Worm (Caenorhabditis elegans) whole organism, young adult: ENCODE data around the gene B0310.6.

ENCODE experiments used
- B0019.2 ChIP-seq: fragments of 200-800 bp; sonication (Bioruptor generic); conservative IDR thresholded peaks from 2 replicates; pipeline ENCODE4 v1.3.6; 2022; ENCODE audit warnings: missing genetic modification reagents, missing genetic modification characterization, missing compliant biosample characterization
- C17E4.6 ChIP-seq: fragments of 200-800 bp; sonication (Bioruptor generic); IDR thresholded peaks from 2 replicates; pipeline ENCODE4 v1.3.6; 2022; ENCODE audit warnings: missing genetic modification reagents, missing genetic modification characterization, missing compliant biosample characterization
- F37B4.10 ChIP-seq: fragments of 200-800 bp; sonication (Bioruptor generic); IDR thresholded peaks from 2 replicates; pipeline ENCODE4 v1.3.6; 2022; ENCODE audit warnings: missing genetic modification characterization, missing compliant biosample characterization
- F52B5.7 ChIP-seq: sonication (generic microtip); optimal IDR thresholded peaks from 2 replicates; lab custom pipeline; 2016; ENCODE audit warnings: mild to moderate bottlenecking, missing genetic modification characterization, missing compliant biosample characterization
- F57A8.1 ChIP-seq: fragments of 200-800 bp; sonication (Bioruptor generic); optimal IDR thresholded peaks from 2 replicates; lab custom pipeline; 2018; ENCODE audit warnings: mild to moderate bottlenecking, missing genetic modification characterization, moderate library complexity, missing compliant biosample characterization
- F57C9.4 ChIP-seq: sonication (generic microtip); optimal IDR thresholded peaks from 2 replicates; lab custom pipeline; 2017; ENCODE audit warnings: mild to moderate bottlenecking, missing genetic modification characterization, missing compliant biosample characterization
- K12H6.12 ChIP-seq: fragments of 200-800 bp; sonication (Bioruptor generic); optimal IDR thresholded peaks from 2 replicates; lab custom pipeline; 2018; ENCODE audit warnings: mild to moderate bottlenecking, missing genetic modification characterization, missing compliant biosample characterization
- Y56A3A.18 ChIP-seq: fragments of 200-800 bp; sonication (Bioruptor generic); IDR thresholded peaks from 2 replicates; pipeline ENCODE4 v1.3.6; 2022; ENCODE audit warnings: missing genetic modification reagents, missing genetic modification characterization, missing compliant biosample characterization
- Y67H2A.10 ChIP-seq: fragments of 200-800 bp; sonication (Bioruptor generic); conservative IDR thresholded peaks from 2 replicates; pipeline ENCODE4 v1.3.6; 2022; ENCODE audit warnings: missing genetic modification reagents, missing genetic modification characterization, missing compliant biosample characterization
- Y79H2A.3 ChIP-seq: fragments of 200-800 bp; sonication (Bioruptor generic); conservative IDR thresholded peaks from 2 replicates; pipeline ENCODE4 v1.3.6; 2022; ENCODE audit warnings: missing genetic modification reagents, missing genetic modification characterization, missing compliant biosample characterization
- Y95B8A.8 ChIP-seq: fragments of 200-800 bp; sonication (Bioruptor generic); IDR thresholded peaks from 2 replicates; pipeline ENCODE4 v1.3.6; 2022; ENCODE audit warnings: missing genetic modification reagents, missing genetic modification characterization, missing compliant biosample characterization
- ZK185.1 ChIP-seq: sonication (generic microtip); optimal IDR thresholded peaks from 2 replicates; lab custom pipeline; 2016; ENCODE audit warnings: mild to moderate bottlenecking, missing genetic modification characterization, missing compliant biosample characterization; ENCODE audit not compliant: poor library complexity, severe bottlenecking
- akir-1 ChIP-seq: fragments of 200-800 bp; sonication (Bioruptor generic); optimal IDR thresholded peaks from 2 replicates; lab custom pipeline; 2018; ENCODE audit warnings: mild to moderate bottlenecking, missing genetic modification characterization, moderate library complexity, missing compliant biosample characterization
- aptf-3 ChIP-seq: fragments of 200-800 bp; sonication (Bioruptor generic); IDR thresholded peaks from 2 replicates; pipeline ENCODE4 v1.3.6; 2022; ENCODE audit warnings: missing genetic modification characterization, missing compliant biosample characterization
- bed-2 ChIP-seq: fragments of 200-800 bp; sonication (Bioruptor generic); IDR thresholded peaks from 2 replicates; pipeline ENCODE4 v1.3.6; 2022; ENCODE audit warnings: missing genetic modification reagents, missing genetic modification characterization, missing compliant biosample characterization
- ccch-3 ChIP-seq: fragments of 200-800 bp; sonication (Bioruptor generic); optimal IDR thresholded peaks from 2 replicates; lab custom pipeline; 2018; ENCODE audit warnings: mild to moderate bottlenecking, missing genetic modification characterization, missing compliant biosample characterization
- cebp-1 ChIP-seq, 2 experiments: fragments of 200-800 bp in 1 of 2; sonication (Bioruptor generic) in 1 of 2; sonication (generic microtip) in 1 of 2; IDR thresholded peaks in 1 of 2; optimal IDR thresholded peaks in 1 of 2; 2 replicates each; pipeline versions ENCODE4 v1.3.6 to Lab custom; 2017 to 2022; ENCODE audit warnings: missing compliant biosample characterization in 2 of 2, missing genetic modification characterization in 2 of 2, mild to moderate bottlenecking in 1 of 2, missing genetic modification reagents in 1 of 2, moderate library complexity in 1 of 2
- ceh-100 ChIP-seq: fragments of 200-800 bp; sonication (Bioruptor generic); IDR thresholded peaks from 2 replicates; pipeline ENCODE4 v1.3.6; 2022; ENCODE audit warnings: missing genetic modification reagents, missing genetic modification characterization, missing compliant biosample characterization
- chd-7 ChIP-seq: sonication (generic microtip); optimal IDR thresholded peaks from 2 replicates; lab custom pipeline; 2016; ENCODE audit warnings: mild to moderate bottlenecking, missing genetic modification characterization, moderate library complexity, missing compliant biosample characterization
- die-1 ChIP-seq: sonication (generic microtip); optimal IDR thresholded peaks from 2 replicates; lab custom pipeline; 2016; ENCODE audit warnings: missing genotype, mild to moderate bottlenecking, missing genetic modification characterization, missing compliant biosample characterization
- dox-1 ChIP-seq: fragments of 200-800 bp; sonication (Bioruptor generic); IDR thresholded peaks from 2 replicates; pipeline ENCODE4 v1.3.6; 2022; ENCODE audit warnings: missing genetic modification reagents, missing genetic modification characterization, missing compliant biosample characterization
- dpff-1 ChIP-seq: sonication (generic microtip); optimal IDR thresholded peaks from 2 replicates; lab custom pipeline; 2017; ENCODE audit warnings: mild to moderate bottlenecking, missing genetic modification characterization, missing compliant biosample characterization
- egl-18 ChIP-seq: fragments of 200-800 bp; sonication (Bioruptor generic); IDR thresholded peaks from 2 replicates; pipeline ENCODE4 v1.3.6; 2022; ENCODE audit warnings: missing genetic modification reagents, missing genetic modification characterization, missing compliant biosample characterization
- ekl-4 ChIP-seq: fragments of 200-800 bp; sonication (Bioruptor generic); IDR thresholded peaks from 2 replicates; pipeline ENCODE4 v1.3.6; 2022; ENCODE audit warnings: missing genetic modification reagents, missing genetic modification characterization, missing compliant biosample characterization
- ets-4 ChIP-seq: fragments of 200-800 bp; sonication (Bioruptor generic); optimal IDR thresholded peaks from 2 replicates; lab custom pipeline; 2018; ENCODE audit warnings: mild to moderate bottlenecking, missing genetic modification characterization, missing compliant biosample characterization
- fkh-3 ChIP-seq: sonication (generic microtip); optimal IDR thresholded peaks from 2 replicates; lab custom pipeline; 2016; ENCODE audit warnings: mild to moderate bottlenecking, missing genetic modification characterization, missing compliant biosample characterization
- hmg-1.2 ChIP-seq: fragments of 200-800 bp; sonication (Bioruptor generic); IDR thresholded peaks from 2 replicates; pipeline ENCODE4 v1.3.6; 2022; ENCODE audit warnings: missing genetic modification reagents, missing genetic modification characterization, missing compliant biosample characterization
- hsf-1 ChIP-seq: fragments of 200-800 bp; sonication (Bioruptor generic); IDR thresholded peaks from 2 replicates; pipeline ENCODE4 v1.3.6; 2022; ENCODE audit warnings: missing genetic modification reagents, missing genetic modification characterization, missing compliant biosample characterization
- lag-1 ChIP-seq: fragments of 200-800 bp; sonication (Bioruptor generic); IDR thresholded peaks from 2 replicates; pipeline ENCODE4 v1.3.6; 2022; ENCODE audit warnings: missing genetic modification reagents, missing genetic modification characterization, missing compliant biosample characterization
- lin-26 ChIP-seq: fragments of 200-800 bp; sonication (Bioruptor generic); IDR thresholded peaks from 2 replicates; pipeline ENCODE4 v1.3.6; 2022; ENCODE audit warnings: missing genetic modification reagents, missing genetic modification characterization, missing compliant biosample characterization
- lsy-27 ChIP-seq: sonication (generic microtip); optimal IDR thresholded peaks from 2 replicates; lab custom pipeline; 2017; ENCODE audit warnings: missing genetic modification characterization, mild to moderate bottlenecking, missing compliant biosample characterization, antibody characterized with exemption, missing genotype, borderline replicate concordance; ENCODE audit not compliant: insufficient read depth
- madf-10 ChIP-seq: sonication (generic microtip); optimal IDR thresholded peaks from 2 replicates; lab custom pipeline; 2016; ENCODE audit warnings: mild to moderate bottlenecking, missing genetic modification characterization, missing compliant biosample characterization
- mes-4 ChIP-seq: sonication (generic microtip); optimal IDR thresholded peaks from 2 replicates; lab custom pipeline; 2016; ENCODE audit warnings: missing genotype, missing genetic modification characterization, missing compliant biosample characterization
- rec-8 ChIP-seq, 2 experiments: sonication (generic microtip); optimal IDR thresholded peaks; 2 replicates each; lab custom pipeline; 2016; ENCODE audit warnings: mild to moderate bottlenecking in 2 of 2, missing genetic modification characterization in 2 of 2, missing genetic modification reagents in 2 of 2, missing genotype in 2 of 2, missing biosample characterization in 1 of 2, missing compliant biosample characterization in 1 of 2, moderate library complexity in 1 of 2
- rpc-1 ChIP-seq, 2 experiments: fragments of 150-350 bp in 1 of 2; sonication (generic microtip) in 1 of 2; optimal IDR thresholded peaks; 2 replicates each; lab custom pipeline; 2014 to 2018; ENCODE audit warnings: missing biosample characterization in 1 of 2, missing genetic modification characterization in 1 of 2, missing genetic modification reagents in 1 of 2, missing genotype in 1 of 2
- snpc-1.3 ChIP-seq: sonication (generic microtip); optimal IDR thresholded peaks from 2 replicates; lab custom pipeline; 2017; ENCODE audit warnings: missing genetic modification characterization, mild to moderate bottlenecking, missing compliant biosample characterization, antibody characterized with exemption, moderate library complexity, missing genotype, missing genetic modification reagents; ENCODE audit not compliant: insufficient read depth
- snpc-4 ChIP-seq, 5 experiments: fragments of 150-350 bp in 1 of 5; sonication (generic microtip) in 4 of 5; optimal IDR thresholded peaks; 2 replicates each; lab custom pipeline; 2014 to 2018; ENCODE audit warnings: missing genetic modification characterization in 5 of 5, missing biosample characterization in 3 of 5, antibody characterized with exemption in 2 of 5, mild to moderate bottlenecking in 2 of 5, missing compliant biosample characterization in 2 of 5, missing genotype in 2 of 5, moderate library complexity in 2 of 5, missing genetic modification reagents in 1 of 5
- somi-1 ChIP-seq: fragments of 200-800 bp; sonication (Bioruptor generic); optimal IDR thresholded peaks from 2 replicates; lab custom pipeline; 2018; ENCODE audit warnings: mild to moderate bottlenecking, missing genetic modification characterization, missing compliant biosample characterization
- tbp1 ChIP-seq: fragments of 200-800 bp; sonication (Bioruptor generic); optimal IDR thresholded peaks from 2 replicates; lab custom pipeline; 2018; ENCODE audit warnings: mild to moderate bottlenecking, missing genetic modification characterization, missing compliant biosample characterization
- ztf-22 ChIP-seq: fragments of 200-800 bp; sonication (Bioruptor generic); optimal IDR thresholded peaks from 2 replicates; lab custom pipeline; 2018; ENCODE audit warnings: mild to moderate bottlenecking, missing genetic modification characterization, moderate library complexity, missing compliant biosample characterization
- ztf-26 ChIP-seq: sonication (generic microtip); optimal IDR thresholded peaks from 2 replicates; lab custom pipeline; 2017; ENCODE audit warnings: missing genetic modification characterization, missing compliant biosample characterization
- ztf-28 ChIP-seq: fragments of 200-800 bp; sonication (Bioruptor generic); IDR thresholded peaks from 2 replicates; pipeline ENCODE4 v1.3.6; 2022; ENCODE audit warnings: missing genetic modification reagents, missing genetic modification characterization, missing compliant biosample characterization
- ztf-3 ChIP-seq: fragments of 200-800 bp; sonication (Bioruptor generic); optimal IDR thresholded peaks from 2 replicates; lab custom pipeline; 2018; ENCODE audit warnings: mild to moderate bottlenecking, missing genetic modification characterization, missing compliant biosample characterization

Gene B0310.6

ce11 chrX:492919-493318 is 37.9 kb downstream of the B0310.6 start, which contains the start of gene B0310.1:
TSS of gene B0310.1 (plus strand) at chrX:493228.
- TF ChIP-seq mes-4 (no peak), rpc-1 (optimal IDR thresholded peaks at IDR 0.05; lab: Kevin White, UChicago) (no peak), rpc-1 (tag; optimal IDR thresholded peaks at IDR 0.05; lab: Kevin White, UChicago) (no peak), chd-7 (no peak), hmg-1.2 (no peak), K12H6.12 (no peak), snpc-4 (GFP tag; optimal IDR thresholded peaks at IDR 0.05; lab: Kevin White, UChicago) (no peak), snpc-4 (tag; optimal IDR thresholded peaks at IDR 0.05; lab: Kevin White, UChicago) (no peak), F57A8.1 (GFP tag; lab: Kevin White, UChicago) (no peak), Y56A3A.18 (GFP tag; lab: Robert Waterston, UW) (no peak), ztf-26 (tag; lab: Kevin White, UChicago) (no peak), Y67H2A.10 (GFP tag; lab: Robert Waterston, UW) (no peak), F57C9.4 (no peak), snpc-1.3 (tag; lab: Kevin White, UChicago) (no peak), F52B5.7 (tag; lab: Kevin White, UChicago) (no peak), cebp-1 (GFP tag; IDR thresholded peaks at IDR 0.05; lab: Robert Waterston, UW) (no peak), cebp-1 (tag; optimal IDR thresholded peaks at IDR 0.05; lab: Kevin White, UChicago) (no peak)

ce11 chrX:489635-490105 is 41.1 kb downstream of the B0310.6 start, which contains the start of gene egl-17:
TSS of gene egl-17 (plus strand) at chrX:489685.
- TF ChIP-seq egl-18 (GFP tag; lab: Robert Waterston, UW), result peak; percentile 75; the same call in 1 of the 2 replicates
- TF ChIP-seq chd-7, result peak; percentile 85
- TF ChIP-seq ceh-100, result peak; percentile 67; the same call in 1 of the 2 replicates
- TF ChIP-seq snpc-4 (GFP tag; optimal IDR thresholded peaks at IDR 0.05; lab: Kevin White, UChicago), result peak; percentile 79
- peak; percentile 41 to 79 (median 75) for TF ChIP-seq snpc-4 (tag; optimal IDR thresholded peaks at IDR 0.05; lab: Kevin White, UChicago)
- peak; percentile 52 for TF ChIP-seq ztf-22 (GFP tag; lab: Kevin White, UChicago)
- peak; percentile 68 for TF ChIP-seq ztf-3
- peak; percentile 90 to 92 for TF ChIP-seq rec-8 (tag; optimal IDR thresholded peaks at IDR 0.05; lab: Kevin White, UChicago)
- peak; percentile 82 for TF ChIP-seq ztf-26 (tag; lab: Kevin White, UChicago)
- TF ChIP-seq fkh-3 (tag; lab: Kevin White, UChicago), result peak; percentile 68
- peak; percentile 79; the same call in 1 of the 2 replicates for TF ChIP-seq ekl-4 (GFP tag; lab: Robert Waterston, UW)
- no peak for TF ChIP-seq akir-1 (GFP tag; lab: Kevin White, UChicago)
- TF ChIP-seq F37B4.10 (GFP tag; lab: Robert Waterston, UW), result no peak
- TF ChIP-seq Y95B8A.8, result no peak
- TF ChIP-seq ets-4, result peak; percentile 75
- TF ChIP-seq lsy-27 (tag; lab: Kevin White, UChicago), result no peak
- TF ChIP-seq aptf-3 (GFP tag; lab: Robert Waterston, UW), result peak; percentile 89
- TF ChIP-seq F57A8.1 (GFP tag; lab: Kevin White, UChicago), result peak; percentile 72
- peak; percentile 64; the same call in 1 of the 2 replicates for TF ChIP-seq C17E4.6
- peak; percentile 58 for TF ChIP-seq F57C9.4
- peak; percentile 90 for TF ChIP-seq dox-1 (GFP tag; lab: Robert Waterston, UW)
- TF ChIP-seq lag-1 (GFP tag; lab: Robert Waterston, UW), result no peak
- TF ChIP-seq tbp1 (GFP tag; lab: Kevin White, UChicago), result peak; percentile 95
- TF ChIP-seq Y79H2A.3 (GFP tag; lab: Robert Waterston, UW), result no peak
- peak; percentile 91 for TF ChIP-seq snpc-1.3 (tag; lab: Kevin White, UChicago)
- peak; percentile 80 for TF ChIP-seq somi-1 (GFP tag; lab: Kevin White, UChicago)
- TF ChIP-seq lin-26, result peak; percentile 94
- TF ChIP-seq dpff-1 (tag; lab: Kevin White, UChicago), result no peak
- TF ChIP-seq ztf-28 (GFP tag; lab: Robert Waterston, UW), result peak; percentile 87
- peak; percentile 88 for TF ChIP-seq madf-10
- TF ChIP-seq die-1 (tag; lab: Kevin White, UChicago), result peak; percentile 94
- TF ChIP-seq ZK185.1, result peak; percentile 84
- peak; percentile 88 for TF ChIP-seq ccch-3 (GFP tag; lab: Kevin White, UChicago)
- TF ChIP-seq hsf-1 (GFP tag; lab: Robert Waterston, UW), result peak; percentile 42; the same call in 1 of the 2 replicates
- TF ChIP-seq B0019.2 (GFP tag; lab: Robert Waterston, UW), result peak; percentile 55; the same call in 1 of the 2 replicates
- TF ChIP-seq bed-2 (GFP tag; lab: Robert Waterston, UW), result 0 out of 2 replicates have a peak, but pooled peaks have one; percentile 71
